Worm (Caenorhabditis elegans) whole organism, L3 larva: ENCODE measurements around the gene Y113G7A.16.

ENCODE experiments used
- R02D3.7 ChIP-seq: fragments of 150-350 bp; optimal IDR thresholded peaks from 2 replicates; lab custom pipeline; 2014; ENCODE audit warnings: missing biosample characterization, missing genetic modification characterization
- ZK546.5 ChIP-seq: sonication (generic microtip); optimal IDR thresholded peaks from 2 replicates; lab custom pipeline; 2017; ENCODE audit warnings: missing biosample characterization, missing genetic modification characterization
- aly-2 ChIP-seq: fragments of 150-350 bp; optimal IDR thresholded peaks from 2 replicates; lab custom pipeline; 2014; ENCODE audit warnings: missing biosample characterization, missing genetic modification characterization
- ama-1 ChIP-seq: fragments of 150-350 bp; optimal IDR thresholded peaks from 2 replicates; lab custom pipeline; 2018
- ceh-16 ChIP-seq: sonication (generic microtip); optimal IDR thresholded peaks from 2 replicates; lab custom pipeline; 2017; ENCODE audit warnings: missing biosample characterization, missing genetic modification characterization
- ceh-28 ChIP-seq: fragments of 150-350 bp; optimal IDR thresholded peaks from 2 replicates; lab custom pipeline; 2014; ENCODE audit warnings: missing biosample characterization, missing genetic modification reagents, missing genetic modification characterization
- ceh-82 ChIP-seq: fragments of 150-350 bp; optimal IDR thresholded peaks from 2 replicates; lab custom pipeline; 2014; ENCODE audit warnings: missing biosample characterization, missing genetic modification characterization
- ceh-9 ChIP-seq: sonication (generic microtip); optimal IDR thresholded peaks from 2 replicates; lab custom pipeline; 2018; ENCODE audit warnings: missing biosample characterization, missing genetic modification characterization
- daf-12 ChIP-seq: fragments of 150-350 bp; optimal IDR thresholded peaks from 2 replicates; lab custom pipeline; 2014; ENCODE audit warnings: missing biosample characterization, missing genetic modification reagents, missing genetic modification characterization
- egl-5 ChIP-seq: fragments of 150-350 bp; optimal IDR thresholded peaks from 2 replicates; lab custom pipeline; 2017; ENCODE audit warnings: missing biosample characterization, missing genetic modification reagents, missing genetic modification characterization, inconsistent platforms
- elt-1 ChIP-seq: fragments of 150-350 bp; optimal IDR thresholded peaks from 2 replicates; lab custom pipeline; 2014; ENCODE audit warnings: missing biosample characterization, missing genetic modification characterization
- elt-2 ChIP-seq: sonication (generic microtip); optimal IDR thresholded peaks from 2 replicates; lab custom pipeline; 2016; ENCODE audit warnings: missing genetic modification reagents, mild to moderate bottlenecking, missing genetic modification characterization, missing compliant biosample characterization
- elt-3 ChIP-seq, 3 experiments: fragments of 150-350 bp in 1 of 3; sonication (generic microtip) in 2 of 3; optimal IDR thresholded peaks; 2 replicates in 2 of 3; 4 replicates in 1 of 3; lab custom pipeline; 2014 to 2017; ENCODE audit warnings: missing biosample characterization in 3 of 3, missing genetic modification characterization in 3 of 3
- fkh-10 ChIP-seq: sonication (generic microtip); optimal IDR thresholded peaks from 2 replicates; lab custom pipeline; 2017; ENCODE audit warnings: missing biosample characterization, missing genetic modification reagents, missing genetic modification characterization
- fkh-2 ChIP-seq: fragments of 150-350 bp; optimal IDR thresholded peaks from 2 replicates; lab custom pipeline; 2014; ENCODE audit warnings: missing biosample characterization, missing genetic modification reagents, missing genetic modification characterization
- fos-1 ChIP-seq: fragments of 150-350 bp; optimal IDR thresholded peaks from 2 replicates; lab custom pipeline; 2014; ENCODE audit warnings: missing biosample characterization, missing genetic modification characterization
- jun-1 ChIP-seq: fragments of 150-350 bp; optimal IDR thresholded peaks from 2 replicates; lab custom pipeline; 2014; ENCODE audit warnings: missing biosample characterization, missing genetic modification reagents, missing genetic modification characterization
- lin-15B ChIP-seq: fragments of 150-350 bp; optimal IDR thresholded peaks from 2 replicates; lab custom pipeline; 2014; ENCODE audit warnings: missing biosample characterization, missing genetic modification characterization
- lin-39 ChIP-seq: fragments of 150-350 bp; optimal IDR thresholded peaks from 2 replicates; lab custom pipeline; 2018; ENCODE audit warnings: missing biosample characterization, missing genetic modification reagents, missing genetic modification characterization
- mdl-1 ChIP-seq: fragments of 150-350 bp; optimal IDR thresholded peaks from 2 replicates; lab custom pipeline; 2014; ENCODE audit warnings: missing biosample characterization, missing genetic modification characterization
- mml-1 ChIP-seq: fragments of 150-350 bp; sonication (generic microtip); optimal IDR thresholded peaks from 3 replicates; lab custom pipeline; 2014; ENCODE audit warnings: missing biosample characterization, missing genetic modification characterization
- nfya-1 ChIP-seq: sonication (generic microtip); optimal IDR thresholded peaks from 2 replicates; lab custom pipeline; 2017; ENCODE audit warnings: missing genetic modification characterization, mild to moderate bottlenecking, missing compliant biosample characterization, antibody characterized with exemption, moderate library complexity; ENCODE audit not compliant: insufficient read depth
- nhr-12 ChIP-seq: fragments of 150-350 bp; optimal IDR thresholded peaks from 2 replicates; lab custom pipeline; 2014; ENCODE audit warnings: missing biosample characterization, missing genetic modification characterization
- nhr-23 ChIP-seq: fragments of 150-350 bp; optimal IDR thresholded peaks from 2 replicates; lab custom pipeline; 2014; ENCODE audit warnings: missing biosample characterization, missing genetic modification reagents, missing genetic modification characterization
- nhr-25 ChIP-seq: sonication (generic microtip); optimal IDR thresholded peaks from 2 replicates; lab custom pipeline; 2017; ENCODE audit warnings: missing biosample characterization, missing genetic modification characterization
- nhr-28 ChIP-seq: fragments of 150-350 bp; optimal IDR thresholded peaks from 2 replicates; lab custom pipeline; 2014; ENCODE audit warnings: missing biosample characterization, missing genetic modification characterization
- nhr-43 ChIP-seq: sonication (generic microtip); optimal IDR thresholded peaks from 2 replicates; lab custom pipeline; 2016; ENCODE audit warnings: mild to moderate bottlenecking, missing genetic modification characterization, missing compliant biosample characterization; ENCODE audit not compliant: poor library complexity, severe bottlenecking
- nhr-76 ChIP-seq: fragments of 150-350 bp; sonication (generic microtip); optimal IDR thresholded peaks from 5 replicates; lab custom pipeline; 2014; ENCODE audit warnings: missing biosample characterization, missing genetic modification characterization
- pha-4 ChIP-seq: fragments of 150-350 bp; optimal IDR thresholded peaks from 2 replicates; lab custom pipeline; 2014; ENCODE audit warnings: missing biosample characterization, missing genetic modification reagents, missing genetic modification characterization
- zag-1 ChIP-seq: fragments of 150-350 bp; optimal IDR thresholded peaks from 2 replicates; lab custom pipeline; 2014; ENCODE audit warnings: missing biosample characterization, missing genetic modification characterization
- ztf-11 ChIP-seq: fragments of 150-350 bp; optimal IDR thresholded peaks from 2 replicates; lab custom pipeline; 2014; ENCODE audit warnings: missing biosample characterization, missing genetic modification characterization
- ztf-4 ChIP-seq: fragments of 150-350 bp; optimal IDR thresholded peaks from 2 replicates; lab custom pipeline; 2014; ENCODE audit warnings: missing biosample characterization, missing genetic modification characterization

Gene Y113G7A.16

ce11 chrV:20034912-20035311 lies 2.5 kb upstream of the Y113G7A.16 start:
- TF ChIP-seq ztf-11 (tag; lab: Kevin White, UChicago) (no peak), ceh-16 (tag; lab: Kevin White, UChicago) (no peak)

ce11 chrV:20047310-20047709 lies 9.9 kb downstream of the Y113G7A.16 start, which contains the start of gene spe-19:
Gene spe-19 (minus strand): TSS chrV:20047410.
- TF ChIP-seq nhr-43 (tag; lab: Kevin White, UChicago) (no peak), lin-15B (tag; lab: Kevin White, UChicago) (no peak), daf-12 (no peak), elt-1 (tag; lab: Kevin White, UChicago) (no peak), fos-1 (tag; lab: Kevin White, UChicago) (no peak)

- TF ChIP-seq nhr-25 (tag; lab: Kevin White, UChicago) (no peak), ceh-82 (tag; lab: Kevin White, UChicago) (no peak), egl-5 (tag; lab: Kevin White, UChicago) (no peak), nhr-12 (tag; lab: Kevin White, UChicago) (no peak), pha-4 (no peak), aly-2 (tag; lab: Kevin White, UChicago) (no peak), elt-1 (tag; lab: Kevin White, UChicago) (no peak)
These were observed 11.7 kb downstream of the Y113G7A.16 start, which contains the start of gene srh-233 for ce11 chrV:20049065-20049464. Gene srh-233 (plus strand): TSS chrV:20049365.

- peak; percentile 54 for TF ChIP-seq ceh-28 (tag; lab: Kevin White, UChicago)
- TF ChIP-seq nhr-12 (tag; lab: Kevin White, UChicago): no peak
These were observed 22.0 kb downstream of the Y113G7A.16 start for ce11 chrV:20059370-20059769.

- TF ChIP-seq nhr-76 (tag; lab: Kevin White, UChicago) (no peak), nfya-1 (peak; percentile 84), fkh-2 (tag; lab: Kevin White, UChicago) (no peak), ceh-9 (tag; lab: Kevin White, UChicago) (no peak)
These were observed 24.1 kb downstream of the Y113G7A.16 start for ce11 chrV:20061498-20061897.

ce11 chrV:20064076-20064475 lies 26.7 kb downstream of the Y113G7A.16 start, which contains the start of gene ttx-1:
Gene ttx-1 (minus strand): TSS chrV:20064176.
- TF ChIP-seq fos-1 (tag; lab: Kevin White, UChicago): no peak
- no peak for TF ChIP-seq ceh-9 (tag; lab: Kevin White, UChicago)
- no peak for TF ChIP-seq jun-1 (tag; lab: Kevin White, UChicago)
- TF ChIP-seq elt-2 (tag; lab: Kevin White, UChicago): no peak
- TF ChIP-seq elt-3 (tag; optimal IDR thresholded peaks at IDR 0.05; lab: Kevin White, UChicago): no peak
- no peak for TF ChIP-seq ceh-16 (tag; lab: Kevin White, UChicago)
- TF ChIP-seq zag-1 (tag; lab: Kevin White, UChicago): no peak
- no peak for TF ChIP-seq nhr-23 (tag; lab: Kevin White, UChicago)
- no peak for TF ChIP-seq mml-1 (tag; lab: Kevin White, UChicago)
- TF ChIP-seq mdl-1 (tag; lab: Kevin White, UChicago): no peak
- TF ChIP-seq ztf-4 (tag; lab: Kevin White, UChicago): no peak
- no peak for TF ChIP-seq pha-4

- TF ChIP-seq mdl-1 (tag; lab: Kevin White, UChicago) (no peak), ceh-16 (tag; lab: Kevin White, UChicago) (no peak), nhr-28 (no peak), R02D3.7 (no peak), lin-39 (tag; lab: Kevin White, UChicago) (no peak), nhr-12 (tag; lab: Kevin White, UChicago) (no peak), fos-1 (tag; lab: Kevin White, UChicago) (no peak), ceh-28 (tag; lab: Kevin White, UChicago) (no peak), nhr-76 (tag; lab: Kevin White, UChicago) (no peak), ama-1 (lab: Kevin White, UChicago) (no peak), ZK546.5 (no peak), fkh-10 (GFP tag; lab: Kevin White, UChicago) (no peak), nhr-23 (tag; lab: Kevin White, UChicago) (no peak)
- TF ChIP-seq, all 47 proteins: peak for 0
These were observed 27.7 kb downstream of the Y113G7A.16 start for ce11 chrV:20065096-20065495.
